Fruit fly (Drosophila melanogaster): ENCODE data around the gene eIF3g1.
A peak's percentile ranks its signal among the peaks of the same experiment; 100 is the strongest.

eIF3g1 gene

dm6 chrX:2657220-2657619 lies 47.1 kb upstream of the eIF3g1 start:
- no peak for TF ChIP-seq sage (GFP tag; optimal IDR thresholded peaks at IDR 0.05)
- TF ChIP-seq Sp1 (GFP tag; optimal IDR thresholded peaks at IDR 0.05) = no peak
- no peak for TF ChIP-seq dsf (GFP tag; optimal IDR thresholded peaks at IDR 0.05; ENCODE audit: borderline replicate concordance)
- no peak for TF ChIP-seq Dfd (GFP tag; optimal IDR thresholded peaks at IDR 0.05)
- no peak for TF ChIP-seq fru (GFP tag; optimal IDR thresholded peaks at IDR 0.05)
- no peak for TF ChIP-seq Dif (GFP tag; optimal IDR thresholded peaks at IDR 0.05; ENCODE audit: partially characterized antibody)
- no peak for TF ChIP-seq psq (GFP tag; optimal IDR thresholded peaks at IDR 0.05)
- TF ChIP-seq Jra (GFP tag; optimal IDR thresholded peaks at IDR 0.05) = no peak
- no peak for TF ChIP-seq rgr (GFP tag; optimal IDR thresholded peaks at IDR 0.05)
- no peak for TF ChIP-seq pan (optimal IDR thresholded peaks at IDR 0.05)

DNA sequence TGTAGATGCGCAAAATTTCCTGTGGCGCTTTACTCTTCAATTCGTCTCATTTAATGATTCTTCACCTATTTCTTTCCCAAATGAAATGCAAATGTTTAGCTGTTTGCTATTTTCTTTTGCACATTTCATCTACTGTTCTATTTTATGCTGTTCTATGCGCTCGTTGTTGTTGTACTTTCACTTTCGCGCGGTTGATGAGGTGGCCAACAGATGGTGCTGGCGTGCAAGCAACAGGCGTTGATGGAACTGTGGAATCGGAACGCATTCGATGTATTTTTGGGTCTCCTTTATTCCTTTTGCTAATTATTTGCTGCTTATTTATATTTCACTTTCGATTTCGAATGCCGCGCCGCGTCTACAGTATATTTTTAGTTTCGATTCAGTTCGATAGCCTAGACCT lies 45.9 kb upstream of the eIF3g1 start:
- TF ChIP-seq Hnf4 (GFP tag; optimal IDR thresholded peaks at IDR 0.05) (no peak), br (GFP tag; optimal IDR thresholded peaks at IDR 0.05) (no peak), CG32264 (GFP tag; optimal IDR thresholded peaks at IDR 0.05) (no peak), N (GFP tag; optimal IDR thresholded peaks at IDR 0.05) (no peak), ey (GFP tag; optimal IDR thresholded peaks at IDR 0.05) (no peak), fru (GFP tag; optimal IDR thresholded peaks at IDR 0.05) (no peak), GATAd (GFP tag; optimal IDR thresholded peaks at IDR 0.05) (no peak), Abd-B (GFP tag; optimal IDR thresholded peaks at IDR 0.05) (no peak), h (GFP tag; optimal IDR thresholded peaks at IDR 0.05) (no peak), sv (GFP tag; optimal IDR thresholded peaks at IDR 0.05) (no peak), Hr83 (GFP tag; optimal IDR thresholded peaks at IDR 0.05; ENCODE audit: poor library complexity, severe bottlenecking) (no peak)

DNA sequence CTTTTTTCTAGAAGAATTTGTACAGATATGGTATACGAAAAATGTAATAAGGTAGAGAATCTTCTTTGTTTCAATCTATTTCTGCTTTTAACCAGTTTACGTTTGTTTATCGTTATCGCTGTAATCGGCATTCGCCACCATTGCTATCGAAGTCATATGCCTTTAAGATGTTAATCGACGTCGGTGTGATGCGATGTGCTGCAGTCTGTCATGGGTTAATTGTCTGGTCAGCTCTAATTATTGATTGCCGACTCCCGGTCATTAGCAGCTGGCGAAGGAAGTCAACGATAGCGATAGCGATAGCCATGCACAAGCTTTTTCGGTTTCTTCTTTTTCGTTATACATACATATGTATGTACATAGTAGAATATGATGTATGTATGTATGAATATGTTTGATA lies 45.3 kb upstream of the eIF3g1 start:
- TF ChIP-seq N (GFP tag; optimal IDR thresholded peaks at IDR 0.05) (no peak), Hr78 (GFP tag; optimal IDR thresholded peaks at IDR 0.05) (no peak)

dm6 chrX:2653533-2654296 lies 43.6 kb upstream of the eIF3g1 start:
- TF ChIP-seq Abd-B (GFP tag; optimal IDR thresholded peaks at IDR 0.05) (no peak), Rel (GFP tag; optimal IDR thresholded peaks at IDR 0.05) (no peak), Rel (tag; optimal IDR thresholded peaks at IDR 0.05) (peak; percentile 96), Sp1 (GFP tag; optimal IDR thresholded peaks at IDR 0.05) (peak; percentile 3), Hnf4 (GFP tag; optimal IDR thresholded peaks at IDR 0.05) (peak; percentile 32), CrebA (GFP tag; optimal IDR thresholded peaks at IDR 0.05; ENCODE audit: borderline replicate concordance) (peak; percentile 67), ey (GFP tag; optimal IDR thresholded peaks at IDR 0.05) (no peak)

- TF ChIP-seq GATAd (GFP tag; optimal IDR thresholded peaks at IDR 0.05) (no peak), usp (GFP tag; optimal IDR thresholded peaks at IDR 0.05) (no peak), Rel (GFP tag; optimal IDR thresholded peaks at IDR 0.05) (peak; percentile 6), Rel (tag; optimal IDR thresholded peaks at IDR 0.05) (peak; percentile 98), Jra (GFP tag; optimal IDR thresholded peaks at IDR 0.05) (peak; percentile 18), CrebA (GFP tag; optimal IDR thresholded peaks at IDR 0.05; ENCODE audit: borderline replicate concordance) (peak; percentile 21), OdsH (GFP tag; optimal IDR thresholded peaks at IDR 0.05) (no peak), jim (GFP tag; optimal IDR thresholded peaks at IDR 0.05) (no peak), psq (GFP tag; optimal IDR thresholded peaks at IDR 0.05) (peak; percentile 25), Dfd (GFP tag; optimal IDR thresholded peaks at IDR 0.05) (no peak), dl (GFP tag; optimal IDR thresholded peaks at IDR 0.05; ENCODE audit: insufficient read depth in 1 of 2, partially characterized antibody in 2 of 2) (peak in 1 of 2 experiments; percentile 66)
Measured at dm6 chrX:2652124-2652923, 42.2 kb upstream of the eIF3g1 start.

DNA sequence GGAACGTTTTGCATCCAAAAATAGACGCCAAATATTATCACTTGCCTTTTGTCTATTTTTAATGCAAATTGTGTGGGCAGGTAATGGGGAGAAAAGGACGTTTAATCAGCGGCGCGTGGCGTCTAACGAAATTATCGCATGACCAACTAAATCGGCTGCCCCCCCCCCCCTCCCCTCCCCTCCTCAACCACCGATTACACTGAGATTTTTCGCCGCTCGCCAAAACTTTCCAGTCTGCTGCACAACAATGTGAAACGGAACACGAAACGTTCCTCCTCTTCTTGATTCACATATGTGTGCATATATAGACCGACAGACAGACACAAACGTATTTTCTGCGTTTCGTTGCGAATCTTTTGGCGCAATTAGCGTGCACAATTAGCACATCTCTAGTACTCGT lies 41.0 kb upstream of the eIF3g1 start:
- TF ChIP-seq dl (GFP tag; optimal IDR thresholded peaks at IDR 0.05; ENCODE audit: insufficient read depth in 1 of 2, partially characterized antibody in 2 of 2) (no peak), N (GFP tag; optimal IDR thresholded peaks at IDR 0.05) (no peak), woc (GFP tag; optimal IDR thresholded peaks at IDR 0.05) (no peak), Vsx2 (GFP tag; optimal IDR thresholded peaks at IDR 0.05; ENCODE audit: partially characterized antibody) (no peak), CrebA (GFP tag; optimal IDR thresholded peaks at IDR 0.05; ENCODE audit: borderline replicate concordance) (no peak), Rel (GFP tag; optimal IDR thresholded peaks at IDR 0.05) (no peak), Rel (tag; optimal IDR thresholded peaks at IDR 0.05) (no peak), Hr78 (GFP tag; optimal IDR thresholded peaks at IDR 0.05) (no peak), psq (GFP tag; optimal IDR thresholded peaks at IDR 0.05) (no peak), sv (GFP tag; optimal IDR thresholded peaks at IDR 0.05) (no peak), jim (GFP tag; optimal IDR thresholded peaks at IDR 0.05) (no peak), dmrt93B (GFP tag; optimal IDR thresholded peaks at IDR 0.05) (no peak), foxo (GFP tag; optimal IDR thresholded peaks at IDR 0.05) (no peak), OdsH (GFP tag; optimal IDR thresholded peaks at IDR 0.05) (no peak), GATAd (GFP tag; optimal IDR thresholded peaks at IDR 0.05) (no peak), tai (GFP tag; optimal IDR thresholded peaks at IDR 0.05) (no peak), CG9705 (GFP tag; optimal IDR thresholded peaks at IDR 0.05) (no peak), lola (GFP tag; optimal IDR thresholded peaks at IDR 0.05) (no peak), usp (GFP tag; optimal IDR thresholded peaks at IDR 0.05) (no peak), sage (GFP tag; optimal IDR thresholded peaks at IDR 0.05) (no peak)

All from whole organism, wandering third instar larva.